Fruit fly (Drosophila melanogaster) whole organism: Measurements from ENCODE around the gene CG31661.

Source experiments
- CG8478 ChIP-seq: fragments of >200 bp; optimal IDR thresholded peaks from 2 replicates; lab custom pipeline; 2018; ENCODE audit warnings: inconsistent platforms
- Dll ChIP-seq: fragments of >200 bp; optimal IDR thresholded peaks from 2 replicates; lab custom pipeline; 2017
- EcR ChIP-seq, 2 experiments: fragments of >200 bp; optimal IDR thresholded peaks; 2 replicates each; lab custom pipeline; 2017; ENCODE audit warnings: missing biosample characterization in 2 of 2, missing genetic modification characterization in 2 of 2, missing genetic modification reagents in 2 of 2
- pan ChIP-seq: fragments of >200 bp; optimal IDR thresholded peaks from 2 replicates; lab custom pipeline; 2017
- psq ChIP-seq: fragments of >200 bp; optimal IDR thresholded peaks from 2 replicates; lab custom pipeline; 2017
- usp ChIP-seq: fragments of >200 bp; optimal IDR thresholded peaks from 2 replicates; lab custom pipeline; 2017; ENCODE audit warnings: missing biosample characterization, missing genetic modification characterization, mixed read lengths

CG31661 gene

DNA sequence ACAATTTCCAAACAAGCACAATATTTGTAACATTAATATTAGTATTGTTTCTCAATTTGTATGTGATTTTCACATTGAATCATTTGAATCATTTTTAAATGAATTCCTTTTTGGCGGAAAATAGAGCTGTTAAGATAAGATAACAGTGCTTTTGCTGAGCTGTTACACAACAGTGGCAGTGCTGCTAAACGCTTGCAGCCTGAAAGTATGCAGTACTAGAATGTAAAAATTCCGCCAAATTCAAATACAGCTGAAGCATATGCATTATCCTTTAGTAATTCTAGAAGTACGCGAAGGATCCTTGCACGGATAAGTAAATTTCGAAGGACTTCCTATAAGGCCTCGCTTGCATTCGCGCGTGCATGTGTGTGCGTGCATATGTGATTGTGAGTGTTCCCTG lies 7.2 kb downstream of the CG31661 start:
- TF ChIP-seq CG8478 (lab: Kevin White, UChicago), result no peak
- TF ChIP-seq Dll, result no peak
- TF ChIP-seq psq (lab: Kevin White, UChicago), result no peak
- no peak for TF ChIP-seq EcR (GFP tag; optimal IDR thresholded peaks at IDR 0.05; lab: Kevin White, UChicago)
- no peak for TF ChIP-seq usp (GFP tag; lab: Kevin White, UChicago)
- TF ChIP-seq pan (lab: Kevin White, UChicago), result no peak

DNA sequence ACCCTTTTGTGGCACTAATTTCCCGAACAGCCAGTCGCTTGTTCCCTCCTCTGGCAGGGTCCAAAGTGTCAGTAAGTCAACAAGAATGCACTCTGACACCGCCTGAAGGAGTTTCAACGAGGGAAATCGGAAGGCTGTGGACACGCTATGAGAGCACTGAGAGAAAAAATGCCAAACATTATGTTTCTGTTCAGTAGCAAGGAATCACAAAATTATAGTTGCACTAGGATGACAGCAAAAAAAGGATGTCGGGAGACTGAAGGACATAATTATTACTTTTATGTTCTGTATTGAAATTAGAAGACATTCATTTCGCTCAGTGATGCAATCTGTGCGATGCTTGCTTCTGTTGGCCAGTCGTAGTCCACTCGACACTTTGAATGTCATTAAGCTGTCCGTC lies 12.7 kb downstream of the CG31661 start:
- TF ChIP-seq psq (lab: Kevin White, UChicago), result no peak
- no peak for TF ChIP-seq CG8478 (lab: Kevin White, UChicago)
- no peak for TF ChIP-seq pan (lab: Kevin White, UChicago)
- TF ChIP-seq usp (GFP tag; lab: Kevin White, UChicago), result no peak
- TF ChIP-seq EcR (GFP tag; optimal IDR thresholded peaks at IDR 0.05; lab: Kevin White, UChicago), result no peak
- TF ChIP-seq Dll, result no peak

DNA sequence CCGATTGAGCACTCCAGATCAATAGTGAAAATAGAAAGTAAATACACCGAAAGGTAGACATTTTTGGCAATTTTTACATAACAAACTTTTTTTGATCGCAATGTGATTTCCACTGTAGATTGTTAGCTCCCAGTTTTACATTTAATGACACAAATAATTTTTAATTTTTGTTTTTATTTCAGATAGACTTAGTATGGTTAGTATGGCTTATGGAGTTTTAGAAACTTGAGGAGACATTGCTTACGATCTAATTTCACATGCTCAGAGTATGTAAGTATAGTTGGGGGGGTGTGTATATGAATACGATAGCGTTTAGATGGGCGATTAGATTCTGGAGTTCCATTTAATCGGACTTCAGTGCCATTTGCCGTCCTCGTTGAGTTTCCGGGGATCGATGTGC lies 20.3 kb downstream of the CG31661 start, which contains the start of gene CG18132:
Gene CG18132, minus strand, starts transcription at position 101 of the 400 bp plus-strand sequence.
- no peak for TF ChIP-seq CG8478 (lab: Kevin White, UChicago)
- TF ChIP-seq Dll, result no peak
- TF ChIP-seq pan (lab: Kevin White, UChicago), result no peak
- TF ChIP-seq usp (GFP tag; lab: Kevin White, UChicago), result no peak
- no peak for TF ChIP-seq psq (lab: Kevin White, UChicago)
- TF ChIP-seq EcR (GFP tag; optimal IDR thresholded peaks at IDR 0.05; lab: Kevin White, UChicago), result no peak

DNA sequence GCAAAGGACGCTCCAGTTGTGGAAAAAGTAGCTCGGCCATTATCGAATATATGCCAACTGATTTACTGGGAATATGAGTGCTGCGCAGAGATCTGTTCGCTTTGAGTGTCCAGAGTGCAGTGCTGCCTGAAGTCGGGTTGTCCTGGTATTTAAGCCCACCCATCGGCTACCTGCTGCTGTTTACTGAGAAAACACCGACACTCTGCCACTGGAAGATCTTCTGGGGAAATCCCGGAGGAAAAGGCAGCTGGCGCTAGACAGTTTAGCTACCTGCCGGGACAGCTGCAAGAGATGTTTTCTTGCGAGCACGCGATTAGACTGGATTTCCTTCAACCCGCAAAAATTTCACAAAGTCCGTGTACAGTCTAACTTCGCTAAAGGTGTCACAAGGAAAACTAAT lies 21.0 kb downstream of the CG31661 start, which contains the start of gene halo:
Gene halo, minus strand, starts transcription at position 127 of the 400 bp plus-strand sequence.
- TF ChIP-seq usp (GFP tag; lab: Kevin White, UChicago) (no peak), Dll (no peak), pan (lab: Kevin White, UChicago) (no peak), CG8478 (lab: Kevin White, UChicago) (no peak), psq (lab: Kevin White, UChicago) (no peak), EcR (GFP tag; optimal IDR thresholded peaks at IDR 0.05; lab: Kevin White, UChicago) (no peak)

DNA sequence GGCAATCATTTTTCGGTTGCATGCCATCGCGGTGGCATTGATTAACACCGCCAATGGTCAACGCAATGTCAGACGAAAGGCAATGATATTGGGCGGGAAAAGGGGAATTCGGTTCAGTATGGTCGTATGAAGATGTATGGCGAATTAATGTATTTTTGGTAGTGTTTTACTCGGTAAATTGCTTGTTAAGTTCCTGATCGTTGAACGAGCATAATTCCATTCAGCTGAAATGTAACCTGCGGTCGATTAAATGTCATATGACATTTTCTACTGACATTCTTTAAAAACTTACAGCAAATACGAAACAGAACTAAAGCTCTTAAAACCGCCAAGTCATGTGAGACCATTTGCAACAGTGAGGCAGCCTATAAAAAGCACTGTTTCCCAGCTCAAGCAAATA lies 23.1 kb downstream of the CG31661 start, which contains the start of gene Or22a:
Gene Or22a, plus strand, starts transcription at position 301 of the 400 bp plus-strand sequence.
- no peak for TF ChIP-seq Dll
- no peak for TF ChIP-seq pan (lab: Kevin White, UChicago)
- no peak for TF ChIP-seq psq (lab: Kevin White, UChicago)
- no peak for TF ChIP-seq EcR (GFP tag; optimal IDR thresholded peaks at IDR 0.05; lab: Kevin White, UChicago)
- no peak for TF ChIP-seq CG8478 (lab: Kevin White, UChicago)
- TF ChIP-seq usp (GFP tag; lab: Kevin White, UChicago), result no peak

DNA sequence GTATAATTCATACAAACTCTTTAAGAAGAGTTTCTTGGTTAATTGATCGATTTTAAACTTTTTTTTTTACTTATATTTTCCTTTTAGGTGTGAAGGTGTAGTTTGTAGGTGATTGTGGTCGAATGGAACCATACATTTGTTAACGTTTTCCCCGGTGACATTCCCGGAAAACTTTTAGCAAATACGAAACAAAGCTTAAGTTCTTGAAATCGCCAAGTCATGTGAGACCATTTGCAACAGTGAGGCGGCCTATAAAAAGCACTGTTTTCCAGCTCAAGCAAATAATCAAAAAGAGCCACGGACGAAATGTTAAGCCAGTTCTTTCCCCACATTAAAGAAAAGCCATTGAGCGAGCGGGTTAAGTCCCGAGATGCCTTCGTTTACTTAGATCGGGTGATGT lies 25.4 kb downstream of the CG31661 start, which contains the start of gene Or22b:
Gene Or22b, plus strand, starts transcription at position 301 of the 400 bp plus-strand sequence.
- TF ChIP-seq pan (lab: Kevin White, UChicago) (no peak), CG8478 (lab: Kevin White, UChicago) (no peak), psq (lab: Kevin White, UChicago) (no peak), usp (GFP tag; lab: Kevin White, UChicago) (no peak), EcR (GFP tag; optimal IDR thresholded peaks at IDR 0.05; lab: Kevin White, UChicago) (no peak), Dll (no peak)

DNA sequence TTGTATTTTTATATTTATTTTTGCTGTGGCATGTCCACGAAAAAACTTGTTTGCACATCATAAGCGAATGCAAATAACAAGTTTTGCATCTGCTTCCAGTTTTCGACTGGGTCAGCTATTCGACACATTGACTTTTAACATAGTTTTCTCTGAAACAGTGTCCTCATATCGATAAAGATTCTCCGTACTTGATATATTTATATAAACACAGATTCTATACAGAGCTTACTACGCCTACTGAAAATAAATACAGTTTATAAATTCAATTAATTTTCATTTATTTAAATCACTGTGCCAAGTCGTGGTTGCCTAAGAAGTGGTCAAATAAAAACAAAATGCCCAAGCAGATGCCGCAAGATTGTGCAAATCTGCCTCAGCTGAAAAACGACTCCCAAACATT lies 38.2 kb downstream of the CG31661 start:
- TF ChIP-seq CG8478 (lab: Kevin White, UChicago), result no peak

DNA sequence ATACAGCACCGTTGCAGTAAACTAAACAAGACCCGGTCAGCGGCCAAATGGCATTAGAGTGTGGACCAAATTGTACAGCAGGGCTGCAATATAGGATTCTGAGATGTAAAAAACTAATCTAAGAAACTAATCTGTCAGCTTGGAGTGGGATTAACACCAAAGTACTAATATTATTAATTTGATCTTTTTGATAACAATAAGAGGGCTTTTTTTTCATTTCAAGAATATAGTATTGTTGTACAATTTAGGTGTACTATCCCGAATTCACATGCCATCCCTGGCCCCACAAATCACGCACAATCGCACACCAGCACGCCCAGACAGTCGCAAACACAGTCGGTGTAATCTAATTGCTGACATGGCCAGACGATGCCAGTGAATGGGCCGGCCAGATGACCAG lies 41.1 kb downstream of the CG31661 start:
- TF ChIP-seq CG8478 (lab: Kevin White, UChicago) (no peak), EcR (GFP tag; optimal IDR thresholded peaks at IDR 0.05; lab: Kevin White, UChicago) (no peak)

DNA sequence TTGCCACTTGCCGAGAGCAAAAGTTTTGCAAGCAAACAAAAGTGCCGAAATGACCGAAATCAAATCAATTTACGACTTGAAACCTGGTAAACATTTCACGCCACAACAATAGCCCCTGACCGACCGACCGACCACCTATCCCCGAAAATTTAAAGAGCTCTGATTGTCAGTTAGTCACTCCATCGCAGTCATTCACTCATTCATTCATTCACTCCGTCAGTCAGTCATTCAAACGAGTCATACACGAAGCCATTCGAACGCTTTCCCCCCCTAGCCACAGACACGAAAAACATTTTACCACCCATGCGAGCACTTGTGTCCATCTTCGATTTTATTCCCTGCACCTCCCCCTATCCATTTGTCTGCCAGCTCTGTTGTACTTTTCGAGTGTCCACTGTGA lies 50.8 kb downstream of the CG31661 start:
- TF ChIP-seq pan (lab: Kevin White, UChicago), result no peak
- TF ChIP-seq usp (GFP tag; lab: Kevin White, UChicago), result no peak
- no peak for TF ChIP-seq EcR (GFP tag; optimal IDR thresholded peaks at IDR 0.05; lab: Kevin White, UChicago)
- TF ChIP-seq Dll, result no peak
- no peak for TF ChIP-seq psq (lab: Kevin White, UChicago)
- TF ChIP-seq CG8478 (lab: Kevin White, UChicago), result no peak
